Worm (Caenorhabditis elegans) whole organism, young adult: ENCODE data around the gene pals-18.

Experiments
- B0035.1 ChIP-seq: sonication (generic microtip); optimal IDR thresholded peaks from 2 replicates; lab custom pipeline; 2016; ENCODE audit warnings: missing genetic modification characterization, mild to moderate bottlenecking, missing compliant biosample characterization, missing genotype, missing genetic modification reagents
- B0336.3 ChIP-seq: fragments of 200-800 bp; sonication (Bioruptor generic); IDR thresholded peaks from 2 replicates; pipeline ENCODE4 v1.3.6; 2022; ENCODE audit warnings: missing genetic modification characterization, missing compliant biosample characterization
- C17E4.6 ChIP-seq: fragments of 200-800 bp; sonication (Bioruptor generic); IDR thresholded peaks from 2 replicates; pipeline ENCODE4 v1.3.6; 2022; ENCODE audit warnings: missing genetic modification reagents, missing genetic modification characterization, missing compliant biosample characterization
- D2030.7 ChIP-seq: fragments of 200-800 bp; sonication (Bioruptor generic); IDR thresholded peaks from 2 replicates; pipeline ENCODE4 v1.3.6; 2022; ENCODE audit warnings: missing genetic modification reagents, missing genetic modification characterization, missing compliant biosample characterization
- F23B12.7 ChIP-seq: sonication (generic microtip); optimal IDR thresholded peaks from 2 replicates; lab custom pipeline; 2017; ENCODE audit warnings: missing genetic modification characterization, mild to moderate bottlenecking, missing compliant biosample characterization, antibody characterized with exemption, moderate library complexity; ENCODE audit not compliant: insufficient read depth
- F37B4.10 ChIP-seq: fragments of 200-800 bp; sonication (Bioruptor generic); IDR thresholded peaks from 2 replicates; pipeline ENCODE4 v1.3.6; 2022; ENCODE audit warnings: missing genetic modification characterization, missing compliant biosample characterization
- F39B2.1 ChIP-seq: fragments of 200-800 bp; sonication (Bioruptor generic); IDR thresholded peaks from 2 replicates; pipeline ENCODE4 v1.3.6; 2022; ENCODE audit warnings: missing genetic modification reagents, missing genetic modification characterization, missing compliant biosample characterization
- F49E8.2 ChIP-seq: sonication (generic microtip); optimal IDR thresholded peaks from 3 replicates; lab custom pipeline; 2017; ENCODE audit warnings: missing genetic modification characterization, mild to moderate bottlenecking, missing compliant biosample characterization, antibody characterized with exemption, moderate library complexity; ENCODE audit not compliant: insufficient read depth
- F52B5.7 ChIP-seq: sonication (generic microtip); optimal IDR thresholded peaks from 2 replicates; lab custom pipeline; 2016; ENCODE audit warnings: mild to moderate bottlenecking, missing genetic modification characterization, missing compliant biosample characterization
- F55B11.4 ChIP-seq: sonication (generic microtip); optimal IDR thresholded peaks from 2 replicates; lab custom pipeline; 2016; ENCODE audit warnings: missing compliant biosample characterization, missing genetic modification characterization, borderline replicate concordance; ENCODE audit not compliant: insufficient read depth
- K11D2.4 ChIP-seq: fragments of 200-800 bp; sonication (Bioruptor generic); IDR thresholded peaks from 2 replicates; pipeline ENCODE4 v1.3.6; 2022; ENCODE audit warnings: missing genetic modification reagents, missing genetic modification characterization, missing compliant biosample characterization
- K12H6.12 ChIP-seq: fragments of 200-800 bp; sonication (Bioruptor generic); optimal IDR thresholded peaks from 2 replicates; lab custom pipeline; 2018; ENCODE audit warnings: mild to moderate bottlenecking, missing genetic modification characterization, missing compliant biosample characterization
- Y79H2A.3 ChIP-seq: fragments of 200-800 bp; sonication (Bioruptor generic); conservative IDR thresholded peaks from 2 replicates; pipeline ENCODE4 v1.3.6; 2022; ENCODE audit warnings: missing genetic modification reagents, missing genetic modification characterization, missing compliant biosample characterization
- attf-5 ChIP-seq: fragments of 200-800 bp; sonication (Bioruptor generic); optimal IDR thresholded peaks from 2 replicates; lab custom pipeline; 2018; ENCODE audit warnings: mild to moderate bottlenecking, missing genetic modification characterization, missing compliant biosample characterization
- cebp-1 ChIP-seq, 2 experiments: fragments of 200-800 bp in 1 of 2; sonication (Bioruptor generic) in 1 of 2; sonication (generic microtip) in 1 of 2; IDR thresholded peaks in 1 of 2; optimal IDR thresholded peaks in 1 of 2; 2 replicates each; pipeline versions ENCODE4 v1.3.6 to Lab custom; 2017 to 2022; ENCODE audit warnings: missing compliant biosample characterization in 2 of 2, missing genetic modification characterization in 2 of 2, mild to moderate bottlenecking in 1 of 2, missing genetic modification reagents in 1 of 2, moderate library complexity in 1 of 2
- cebp-2 ChIP-seq: fragments of 200-800 bp; sonication (Bioruptor generic); IDR thresholded peaks from 2 replicates; pipeline ENCODE4 v1.3.6; 2022; ENCODE audit warnings: missing genetic modification characterization, missing compliant biosample characterization
- ceh-100 ChIP-seq: fragments of 200-800 bp; sonication (Bioruptor generic); IDR thresholded peaks from 2 replicates; pipeline ENCODE4 v1.3.6; 2022; ENCODE audit warnings: missing genetic modification reagents, missing genetic modification characterization, missing compliant biosample characterization
- chd-7 ChIP-seq: sonication (generic microtip); optimal IDR thresholded peaks from 2 replicates; lab custom pipeline; 2016; ENCODE audit warnings: mild to moderate bottlenecking, missing genetic modification characterization, moderate library complexity, missing compliant biosample characterization
- ekl-4 ChIP-seq: fragments of 200-800 bp; sonication (Bioruptor generic); IDR thresholded peaks from 2 replicates; pipeline ENCODE4 v1.3.6; 2022; ENCODE audit warnings: missing genetic modification reagents, missing genetic modification characterization, missing compliant biosample characterization
- ets-4 ChIP-seq: fragments of 200-800 bp; sonication (Bioruptor generic); optimal IDR thresholded peaks from 2 replicates; lab custom pipeline; 2018; ENCODE audit warnings: mild to moderate bottlenecking, missing genetic modification characterization, missing compliant biosample characterization
- him-1 ChIP-seq: sonication (generic microtip); optimal IDR thresholded peaks from 2 replicates; lab custom pipeline; 2016; ENCODE audit warnings: missing genotype, missing genetic modification reagents, missing genetic modification characterization, missing compliant biosample characterization
- hrde-1 ChIP-seq: sonication (generic microtip); optimal IDR thresholded peaks from 2 replicates; lab custom pipeline; 2016; ENCODE audit warnings: missing genetic modification characterization, mild to moderate bottlenecking, missing compliant biosample characterization, moderate library complexity, missing genotype, missing genetic modification reagents, borderline replicate concordance
- let-607 ChIP-seq, 2 experiments: fragments of 200-800 bp in 1 of 2; sonication (Bioruptor generic) in 1 of 2; sonication (generic microtip) in 1 of 2; optimal IDR thresholded peaks; 2 replicates each; lab custom pipeline; 2016 to 2018; ENCODE audit warnings: mild to moderate bottlenecking in 2 of 2, missing compliant biosample characterization in 2 of 2, missing genetic modification characterization in 2 of 2, moderate library complexity in 2 of 2, missing genotype in 1 of 2
- lin-26 ChIP-seq: fragments of 200-800 bp; sonication (Bioruptor generic); IDR thresholded peaks from 2 replicates; pipeline ENCODE4 v1.3.6; 2022; ENCODE audit warnings: missing genetic modification reagents, missing genetic modification characterization, missing compliant biosample characterization
- lin-54 ChIP-seq: fragments of 200-800 bp; sonication (Bioruptor generic); optimal IDR thresholded peaks from 2 replicates; lab custom pipeline; 2018; ENCODE audit warnings: mild to moderate bottlenecking, missing genetic modification characterization, missing compliant biosample characterization
- lsy-27 ChIP-seq: sonication (generic microtip); optimal IDR thresholded peaks from 2 replicates; lab custom pipeline; 2017; ENCODE audit warnings: missing genetic modification characterization, mild to moderate bottlenecking, missing compliant biosample characterization, antibody characterized with exemption, missing genotype, borderline replicate concordance; ENCODE audit not compliant: insufficient read depth
- mes-4 ChIP-seq: sonication (generic microtip); optimal IDR thresholded peaks from 2 replicates; lab custom pipeline; 2016; ENCODE audit warnings: missing genotype, missing genetic modification characterization, missing compliant biosample characterization
- nhr-120 ChIP-seq: fragments of 200-800 bp; sonication (Bioruptor generic); IDR thresholded peaks from 2 replicates; pipeline ENCODE4 v1.3.6; 2022; ENCODE audit warnings: missing genetic modification characterization, missing compliant biosample characterization
- nhr-27 ChIP-seq: fragments of 200-800 bp; sonication (Bioruptor generic); optimal IDR thresholded peaks from 2 replicates; lab custom pipeline; 2018; ENCODE audit warnings: mild to moderate bottlenecking, missing genetic modification characterization, moderate library complexity, missing compliant biosample characterization
- pbrm-1 ChIP-seq: fragments of 200-800 bp; sonication (Bioruptor generic); IDR thresholded peaks from 2 replicates; pipeline ENCODE4 v1.3.6; 2022; ENCODE audit warnings: missing genetic modification reagents, missing genetic modification characterization, missing compliant biosample characterization
- rec-8 ChIP-seq, 2 experiments: sonication (generic microtip); optimal IDR thresholded peaks; 2 replicates each; lab custom pipeline; 2016; ENCODE audit warnings: mild to moderate bottlenecking in 2 of 2, missing genetic modification characterization in 2 of 2, missing genetic modification reagents in 2 of 2, missing genotype in 2 of 2, missing biosample characterization in 1 of 2, missing compliant biosample characterization in 1 of 2, moderate library complexity in 1 of 2
- repo-1 ChIP-seq: sonication (generic microtip); optimal IDR thresholded peaks from 2 replicates; lab custom pipeline; 2017; ENCODE audit warnings: mild to moderate bottlenecking, missing genetic modification characterization, missing compliant biosample characterization
- rpc-1 ChIP-seq, 2 experiments: fragments of 150-350 bp in 1 of 2; sonication (generic microtip) in 1 of 2; optimal IDR thresholded peaks; 2 replicates each; lab custom pipeline; 2014 to 2018; ENCODE audit warnings: missing biosample characterization in 1 of 2, missing genetic modification characterization in 1 of 2, missing genetic modification reagents in 1 of 2, missing genotype in 1 of 2
- sdz-38 ChIP-seq: sonication (generic microtip); optimal IDR thresholded peaks from 2 replicates; lab custom pipeline; 2016; ENCODE audit warnings: missing genotype, missing genetic modification characterization, missing compliant biosample characterization
- sea-2 ChIP-seq: fragments of 200-800 bp; sonication (Bioruptor generic); IDR thresholded peaks from 2 replicates; pipeline ENCODE4 v1.3.6; 2022; ENCODE audit warnings: missing genetic modification characterization, missing compliant biosample characterization
- snpc-1.1 ChIP-seq: sonication (generic microtip); optimal IDR thresholded peaks from 2 replicates; lab custom pipeline; 2017; ENCODE audit warnings: missing genetic modification characterization, mild to moderate bottlenecking, missing compliant biosample characterization, antibody characterized with exemption, moderate library complexity, missing genotype, missing genetic modification reagents; ENCODE audit not compliant: insufficient read depth
- somi-1 ChIP-seq: fragments of 200-800 bp; sonication (Bioruptor generic); optimal IDR thresholded peaks from 2 replicates; lab custom pipeline; 2018; ENCODE audit warnings: mild to moderate bottlenecking, missing genetic modification characterization, missing compliant biosample characterization
- sptf-2 ChIP-seq: fragments of 200-800 bp; sonication (Bioruptor generic); optimal IDR thresholded peaks from 2 replicates; lab custom pipeline; 2018; ENCODE audit warnings: mild to moderate bottlenecking, missing genetic modification characterization, missing compliant biosample characterization
- tbp1 ChIP-seq: fragments of 200-800 bp; sonication (Bioruptor generic); optimal IDR thresholded peaks from 2 replicates; lab custom pipeline; 2018; ENCODE audit warnings: mild to moderate bottlenecking, missing genetic modification characterization, missing compliant biosample characterization
- tlf-1 ChIP-seq: fragments of 200-800 bp; sonication (Bioruptor generic); optimal IDR thresholded peaks from 2 replicates; lab custom pipeline; 2018; ENCODE audit warnings: mild to moderate bottlenecking, missing genetic modification characterization, missing compliant biosample characterization
- unc-62 ChIP-seq: fragments of 150-350 bp; optimal IDR thresholded peaks from 2 replicates; lab custom pipeline; 2014; ENCODE audit warnings: missing biosample characterization, missing genetic modification reagents, missing genetic modification characterization
- ztf-22 ChIP-seq: fragments of 200-800 bp; sonication (Bioruptor generic); optimal IDR thresholded peaks from 2 replicates; lab custom pipeline; 2018; ENCODE audit warnings: mild to moderate bottlenecking, missing genetic modification characterization, moderate library complexity, missing compliant biosample characterization
- ztf-26 ChIP-seq: sonication (generic microtip); optimal IDR thresholded peaks from 2 replicates; lab custom pipeline; 2017; ENCODE audit warnings: missing genetic modification characterization, missing compliant biosample characterization
- ztf-28 ChIP-seq: fragments of 200-800 bp; sonication (Bioruptor generic); IDR thresholded peaks from 2 replicates; pipeline ENCODE4 v1.3.6; 2022; ENCODE audit warnings: missing genetic modification reagents, missing genetic modification characterization, missing compliant biosample characterization

The pals-18 gene

ce11 chrIII:1419700-1420356, 16.6 kb downstream of the pals-18 start (continued):
- TF ChIP-seq unc-62 (GFP tag; lab: Kevin White, UChicago) (no peak), lsy-27 (tag; lab: Kevin White, UChicago) (no peak), ceh-100 (GFP tag; lab: Robert Waterston, UW) (no peak; the same call in none of the 2 replicates), snpc-1.1 (tag; lab: Kevin White, UChicago) (peak; percentile 71), nhr-27 (peak; percentile 83), hrde-1 (peak; percentile 96), lin-26 (GFP tag; lab: Robert Waterston, UW) (peak; percentile 87), mes-4 (tag; lab: Kevin White, UChicago) (peak; percentile 17), sea-2 (GFP tag; lab: Robert Waterston, UW) (0 out of 2 replicates have a peak, but pooled peaks have one; percentile 28), sptf-2 (peak; percentile 81), F37B4.10 (GFP tag; lab: Robert Waterston, UW) (0 out of 2 replicates have a peak, but pooled peaks have one; percentile 42), B0336.3 (GFP tag; lab: Robert Waterston, UW) (peak; percentile 97), F49E8.2 (tag; lab: Kevin White, UChicago) (peak; percentile 98), rpc-1 (optimal IDR thresholded peaks at IDR 0.05; lab: Kevin White, UChicago) (no peak), rpc-1 (tag; optimal IDR thresholded peaks at IDR 0.05; lab: Kevin White, UChicago) (peak; percentile 11), K12H6.12 (tag; lab: Kevin White, UChicago) (peak; percentile 79), pbrm-1 (GFP tag; lab: Robert Waterston, UW) (no peak; the same call in 1 of the 2 replicates), B0035.1 (tag; lab: Kevin White, UChicago) (peak; percentile 93), let-607 (tag; optimal IDR thresholded peaks at IDR 0.05; lab: Kevin White, UChicago) (peak; percentile 46 to 74), somi-1 (GFP tag; lab: Kevin White, UChicago) (peak; percentile 44), sdz-38 (tag; lab: Kevin White, UChicago) (no peak), K11D2.4 (GFP tag; lab: Robert Waterston, UW) (0 out of 2 replicates have a peak, but pooled peaks have one; percentile 60), ztf-28 (GFP tag; lab: Robert Waterston, UW) (no peak), rec-8 (tag; optimal IDR thresholded peaks at IDR 0.05; lab: Kevin White, UChicago) (peak; percentile 46 to 48), Y79H2A.3 (peak; percentile 90), cebp-1 (GFP tag; IDR thresholded peaks at IDR 0.05; lab: Robert Waterston, UW) (peak; percentile 31; the same call in 1 of the 2 replicates), cebp-1 (tag; optimal IDR thresholded peaks at IDR 0.05; lab: Kevin White, UChicago) (peak; percentile 80), repo-1 (tag; lab: Kevin White, UChicago) (peak; percentile 96), tlf-1 (GFP tag; lab: Kevin White, UChicago) (peak; percentile 94), F52B5.7 (peak; percentile 87), chd-7 (tag; lab: Kevin White, UChicago) (peak; percentile 93), cebp-2 (GFP tag; lab: Robert Waterston, UW) (peak; percentile 82; the same call in 1 of the 2 replicates), him-1 (tag; lab: Kevin White, UChicago) (peak; percentile 41), nhr-120 (GFP tag; lab: Robert Waterston, UW) (peak; percentile 72; the same call in 1 of the 2 replicates), F55B11.4 (tag; lab: Kevin White, UChicago) (no peak), ztf-26 (peak; percentile 86), F23B12.7 (peak; percentile 64), F39B2.1 (GFP tag; lab: Robert Waterston, UW) (peak; percentile 94), ztf-22 (peak; percentile 81), ets-4 (no peak), attf-5 (GFP tag; lab: Kevin White, UChicago) (peak; percentile 63), D2030.7 (GFP tag; lab: Robert Waterston, UW) (peak; percentile 58; the same call in 1 of the 2 replicates), tbp1 (peak; percentile 69), C17E4.6 (GFP tag; lab: Robert Waterston, UW) (peak; percentile 45; the same call in 1 of the 2 replicates), lin-54 (GFP tag; lab: Kevin White, UChicago) (peak; percentile 83), ekl-4 (GFP tag; lab: Robert Waterston, UW) (peak; percentile 91)
